Fruit fly (Drosophila melanogaster) whole organism, adult: ENCODE data around the gene Sgs5bis.

ENCODE experiments used
- CG1620 ChIP-seq: fragments of 200-800 bp; sonication (Bioruptor generic); optimal IDR thresholded peaks from 2 replicates; lab custom pipeline; 2016; ENCODE audit warnings: missing biosample characterization, missing genetic modification characterization
- CG7045 ChIP-seq: fragments of 200-800 bp; sonication (Bioruptor generic); optimal IDR thresholded peaks from 2 replicates; lab custom pipeline; 2017; ENCODE audit warnings: missing biosample characterization, mild to moderate bottlenecking, missing genetic modification characterization
- CG7101 ChIP-seq: fragments of 200-800 bp; sonication (Bioruptor generic); optimal IDR thresholded peaks from 2 replicates; lab custom pipeline; 2018; ENCODE audit warnings: missing biosample characterization, mild to moderate bottlenecking, missing genetic modification characterization, moderate library complexity
- Hr96 ChIP-seq: fragments of 200-800 bp; sonication (Bioruptor generic); optimal IDR thresholded peaks from 2 replicates; lab custom pipeline; 2016; ENCODE audit warnings: missing biosample characterization, missing genetic modification characterization
- Mnt ChIP-seq: fragments of 200-800 bp; sonication (Bioruptor generic); optimal IDR thresholded peaks from 2 replicates; lab custom pipeline; 2016; ENCODE audit warnings: missing biosample characterization, mild to moderate bottlenecking, missing genetic modification characterization
- bab1 ChIP-seq: fragments of 200-800 bp; sonication (Bioruptor generic); optimal IDR thresholded peaks from 3 replicates; lab custom pipeline; 2019; ENCODE audit warnings: missing biosample characterization, mild to moderate bottlenecking, missing genetic modification characterization, moderate library complexity
- cic ChIP-seq: fragments of 200-800 bp; sonication (Bioruptor generic); optimal IDR thresholded peaks from 2 replicates; lab custom pipeline; 2017; ENCODE audit warnings: missing biosample characterization, mild to moderate bottlenecking, missing genetic modification characterization, moderate library complexity
- kay ChIP-seq: fragments of 200-800 bp; sonication (Bioruptor generic); peaks from one replicate; lab custom pipeline; 2016; ENCODE audit warnings: missing biosample characterization, missing genetic modification characterization, borderline replicate concordance
- pad ChIP-seq: fragments of 200-800 bp; sonication (Bioruptor generic); optimal IDR thresholded peaks from 3 replicates; lab custom pipeline; 2017; ENCODE audit warnings: missing biosample characterization, missing genetic modification characterization, mild to moderate bottlenecking, moderate library complexity, missing genetic modification reagents
- tj ChIP-seq: fragments of 200-800 bp; sonication (Bioruptor generic); optimal IDR thresholded peaks from 3 replicates; lab custom pipeline; 2017; ENCODE audit warnings: missing biosample characterization, mild to moderate bottlenecking, missing genetic modification characterization, moderate library complexity
- toe ChIP-seq: fragments of 200-800 bp; sonication (Bioruptor generic); optimal IDR thresholded peaks from 2 replicates; lab custom pipeline; 2016; ENCODE audit warnings: missing biosample characterization, missing genetic modification characterization

- TF ChIP-seq CG7101 (tag; lab: Kevin White, UChicago) = no peak
- TF ChIP-seq CG1620 (GFP tag; lab: Kevin White, UChicago) = no peak
- no peak for TF ChIP-seq pad (GFP tag; lab: Kevin White, UChicago)
- TF ChIP-seq toe = no peak
- no peak for TF ChIP-seq bab1 (GFP tag; lab: Kevin White, UChicago)
- TF ChIP-seq kay = no peak
- no peak for TF ChIP-seq tj (GFP tag; lab: Kevin White, UChicago)
- no peak for TF ChIP-seq CG7045 (GFP tag; lab: Kevin White, UChicago)
- no peak for TF ChIP-seq Mnt (GFP tag; lab: Kevin White, UChicago)
- no peak for TF ChIP-seq cic (GFP tag; lab: Kevin White, UChicago)
- TF ChIP-seq Hr96 = no peak
These were observed 17.6 kb downstream of the Sgs5bis start for dm6 chr3R:17611836-17612235.
